Worm (Caenorhabditis elegans) whole organism, L4/young adult: Measurements from ENCODE around the gene Y48B6A.10.

Source experiments
- W03F9.2 ChIP-seq: fragments of 150-350 bp; optimal IDR thresholded peaks from 2 replicates; lab custom pipeline; 2014; ENCODE audit warnings: missing biosample characterization, missing genetic modification characterization
- dao-5 ChIP-seq: sonication (generic microtip); optimal IDR thresholded peaks from 2 replicates; lab custom pipeline; 2016; ENCODE audit warnings: missing genotype, missing genetic modification characterization, moderate library complexity, missing compliant biosample characterization
- him-1 ChIP-seq: sonication (generic microtip); optimal IDR thresholded peaks from 2 replicates; lab custom pipeline; 2016; ENCODE audit warnings: missing genotype, missing genetic modification reagents, missing genetic modification characterization, missing compliant biosample characterization

ce11 chrII:14255850-14256249 lies 41.6 kb downstream of the Y48B6A.10 start:
- no peak for TF ChIP-seq dao-5 (tag; lab: Kevin White, UChicago)
- TF ChIP-seq him-1, result no peak
- no peak for TF ChIP-seq W03F9.2 (tag; lab: Kevin White, UChicago)
